Fruit fly (Drosophila melanogaster) whole organism, pupa: ENCODE results near the gene Prosbeta6.

Experiments used
- CG10348 ChIP-seq: fragments of 200-800 bp; sonication (Bioruptor generic); IDR thresholded peaks from 2 replicates; pipeline ENCODE4 v1.3.6; 2022; ENCODE audit warnings: missing biosample characterization, missing genetic modification characterization
- CG12605 ChIP-seq: fragments of 200-800 bp; sonication (Bioruptor generic); IDR thresholded peaks from 2 replicates; pipeline ENCODE4 v1.3.6; 2022; ENCODE audit warnings: missing biosample characterization, missing genetic modification characterization
- CG13204 ChIP-seq: fragments of 200-800 bp; sonication (Bioruptor generic); optimal IDR thresholded peaks from 2 replicates; lab custom pipeline; 2018; ENCODE audit warnings: missing biosample characterization, mild to moderate bottlenecking, missing genetic modification characterization, moderate library complexity
- CG14655 ChIP-seq: fragments of 200-800 bp; sonication (Bioruptor generic); optimal IDR thresholded peaks from 3 replicates; lab custom pipeline; 2017; ENCODE audit warnings: mild to moderate bottlenecking, missing biosample characterization, missing genetic modification reagents, missing genetic modification characterization
- CG15710 ChIP-seq: fragments of 200-800 bp; sonication (Bioruptor generic); optimal IDR thresholded peaks from 2 replicates; lab custom pipeline; 2018; ENCODE audit warnings: missing biosample characterization, mild to moderate bottlenecking, missing genetic modification characterization, moderate library complexity
- CG17806 ChIP-seq: fragments of 200-800 bp; sonication (Bioruptor generic); optimal IDR thresholded peaks from 2 replicates; lab custom pipeline; 2018; ENCODE audit warnings: missing biosample characterization, mild to moderate bottlenecking, missing genetic modification characterization, moderate library complexity
- CG32121 ChIP-seq: fragments of 200-800 bp; sonication (Bioruptor generic); IDR thresholded peaks from 2 replicates; pipeline ENCODE4 v1.3.6; 2022; ENCODE audit warnings: missing biosample characterization, missing genetic modification characterization
- CG34367 ChIP-seq: fragments of 200-800 bp; sonication (Bioruptor generic); optimal IDR thresholded peaks from 2 replicates; lab custom pipeline; 2018; ENCODE audit warnings: missing biosample characterization, mild to moderate bottlenecking, missing genetic modification characterization
- CG4496 ChIP-seq: fragments of 200-800 bp; sonication (Bioruptor generic); IDR thresholded peaks from 3 replicates; pipeline ENCODE4 v1.3.6; 2022; ENCODE audit warnings: missing biosample characterization, missing genetic modification characterization
- CG8159 ChIP-seq: fragments of 200-800 bp; sonication (Bioruptor generic); optimal IDR thresholded peaks from 3 replicates; lab custom pipeline; 2018; ENCODE audit warnings: missing biosample characterization, mild to moderate bottlenecking, missing genetic modification characterization, moderate library complexity
- CG8301 ChIP-seq: fragments of 200-800 bp; sonication (Bioruptor generic); optimal IDR thresholded peaks from 2 replicates; lab custom pipeline; 2018; ENCODE audit warnings: missing biosample characterization, mild to moderate bottlenecking, missing genetic modification characterization
- CG9948 ChIP-seq: fragments of 200-800 bp; sonication (Bioruptor generic); optimal IDR thresholded peaks from 2 replicates; lab custom pipeline; 2018; ENCODE audit warnings: missing biosample characterization, mild to moderate bottlenecking, missing genetic modification characterization, moderate library complexity
- D1 ChIP-seq: fragments of 200-800 bp; sonication (Bioruptor generic); optimal IDR thresholded peaks from 2 replicates; lab custom pipeline; 2018; ENCODE audit warnings: missing biosample characterization, mild to moderate bottlenecking, missing genetic modification characterization, moderate library complexity
- EcR ChIP-seq: fragments of 200-800 bp; sonication (Bioruptor generic); optimal IDR thresholded peaks from 3 replicates; lab custom pipeline; 2019; ENCODE audit warnings: missing biosample characterization, missing genetic modification characterization, mild to moderate bottlenecking, moderate library complexity, missing genetic modification reagents
- Ets98B ChIP-seq: fragments of 200-800 bp; sonication (Bioruptor generic); IDR thresholded peaks from 2 replicates; pipeline ENCODE4 v1.3.6; 2022; ENCODE audit warnings: missing biosample characterization, missing genetic modification characterization
- Pif1A ChIP-seq: fragments of 200-800 bp; sonication (Bioruptor generic); optimal IDR thresholded peaks from 3 replicates; lab custom pipeline; 2016; ENCODE audit warnings: missing biosample characterization, missing genetic modification characterization
- Pif1B ChIP-seq: fragments of 200-800 bp; sonication (Bioruptor generic); optimal IDR thresholded peaks from 3 replicates; lab custom pipeline; 2016; ENCODE audit warnings: missing biosample characterization, missing genetic modification characterization
- Snoo ChIP-seq: fragments of 200-800 bp; sonication (Bioruptor generic); optimal IDR thresholded peaks from 3 replicates; lab custom pipeline; 2017; ENCODE audit warnings: missing biosample characterization, mild to moderate bottlenecking, missing genetic modification characterization, inconsistent platforms
- fd96Ca ChIP-seq: fragments of 200-800 bp; sonication (Bioruptor generic); IDR thresholded peaks from 3 replicates; pipeline ENCODE4 v1.3.6; 2022; ENCODE audit warnings: missing biosample characterization, missing genetic modification characterization
- gl ChIP-seq: fragments of 200-800 bp; sonication (Bioruptor generic); optimal IDR thresholded peaks from 2 replicates; lab custom pipeline; 2018; ENCODE audit warnings: missing biosample characterization, mild to moderate bottlenecking, missing genetic modification characterization
- rn ChIP-seq: fragments of 200-800 bp; sonication (Bioruptor generic); IDR thresholded peaks from 2 replicates; pipeline ENCODE4 v1.3.6; 2022; ENCODE audit warnings: missing biosample characterization, missing genetic modification characterization

The Prosbeta6 gene

DNA sequence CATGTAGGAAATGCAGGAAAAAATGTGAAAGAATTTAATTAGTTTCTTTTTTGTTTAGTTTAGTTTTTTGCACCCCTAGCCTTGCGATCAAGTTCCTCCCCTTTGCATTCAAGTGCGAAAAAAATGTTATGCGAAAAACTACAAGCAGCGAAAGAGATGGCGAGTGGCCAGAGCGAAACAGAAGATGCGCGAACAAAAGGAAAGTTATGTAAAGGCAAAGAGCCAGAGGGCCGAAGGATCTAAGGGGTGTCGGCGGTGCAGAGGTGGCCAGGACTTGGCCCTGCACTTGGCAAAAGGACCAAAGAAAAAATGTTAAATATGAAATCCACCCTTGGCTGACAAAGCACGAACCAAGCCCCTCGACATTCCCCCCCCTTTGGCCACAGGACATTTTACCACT is 23.9 kb upstream of the Prosbeta6 start:
- no peak for TF ChIP-seq D1 (tag; lab: Kevin White, UChicago)
- TF ChIP-seq CG15710 (tag; lab: Kevin White, UChicago): no peak
- no peak for TF ChIP-seq CG8301 (tag; lab: Kevin White, UChicago)
- no peak for TF ChIP-seq CG32121 (GFP tag; lab: Robert Waterston, UW)
- TF ChIP-seq rn (GFP tag; lab: Robert Waterston, UW): no peak
- TF ChIP-seq CG17806: no peak
- no peak for TF ChIP-seq CG4496 (GFP tag; lab: Robert Waterston, UW)
- no peak for TF ChIP-seq Snoo (tag; lab: Kevin White, UChicago)
- no peak for TF ChIP-seq CG34367
- no peak for TF ChIP-seq CG12605 (GFP tag; lab: Robert Waterston, UW)
- TF ChIP-seq, all 21 proteins: peak for 0

DNA sequence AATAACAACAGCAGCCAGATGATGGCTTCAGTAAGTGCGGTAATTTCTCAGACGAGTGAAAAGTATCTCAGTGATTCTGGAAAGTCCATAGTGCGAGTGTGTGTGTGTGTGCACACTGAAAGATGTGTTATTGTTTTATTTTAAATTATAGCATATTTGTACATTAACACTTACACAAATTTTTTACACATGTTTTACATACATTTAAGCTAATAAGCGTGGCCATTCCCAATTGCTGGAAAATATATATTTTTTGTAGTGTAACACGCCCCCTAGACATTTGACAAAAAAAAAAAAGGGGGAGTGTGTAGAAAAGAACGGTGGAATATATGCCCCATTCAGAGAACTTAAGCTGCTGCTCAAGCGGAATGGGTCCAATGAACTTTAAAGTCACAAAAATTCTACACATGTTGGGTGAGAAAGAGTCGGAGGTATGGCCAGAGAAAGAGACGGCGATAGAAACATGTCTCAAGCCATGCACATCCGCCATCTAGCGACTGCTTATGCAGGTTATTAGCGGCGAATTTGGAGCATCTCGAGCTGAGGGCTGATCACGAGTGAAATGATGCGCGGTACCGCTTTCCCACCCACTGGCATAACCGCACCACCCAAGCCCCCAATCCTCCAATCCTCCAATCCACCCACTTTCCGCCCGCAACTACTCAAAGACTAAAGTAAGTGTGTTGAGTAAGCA is 21.8 kb upstream of the Prosbeta6 start:
- TF ChIP-seq CG8301 (tag; lab: Kevin White, UChicago) (peak; percentile 35), Snoo (tag; lab: Kevin White, UChicago) (no peak), rn (GFP tag; lab: Robert Waterston, UW) (no peak), CG17806 (no peak), CG4496 (GFP tag; lab: Robert Waterston, UW) (0 out of 3 replicates have a peak, but pooled peaks have one; percentile 47), EcR (GFP tag; lab: Kevin White, UChicago) (peak; percentile 19)

DNA sequence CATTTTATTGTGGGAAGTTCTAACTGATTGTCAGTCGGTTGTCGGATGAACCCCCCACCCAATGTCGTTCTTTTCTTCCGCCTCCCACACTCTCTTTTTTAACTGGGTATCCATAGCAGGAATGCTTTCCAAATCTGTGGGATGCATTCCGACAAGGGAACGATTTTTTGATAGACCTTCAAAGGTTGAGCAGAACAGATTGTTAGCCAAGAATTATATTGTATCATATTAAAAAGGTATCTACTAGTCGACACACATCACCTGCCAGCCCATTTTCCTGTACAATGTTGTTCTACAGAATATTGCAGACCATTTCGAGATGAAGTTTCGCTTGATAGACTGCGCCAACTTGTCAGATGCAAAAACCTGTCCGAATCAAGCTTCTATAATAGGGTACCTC is 19.6 kb upstream of the Prosbeta6 start:
- TF ChIP-seq CG17806 (no peak), rn (GFP tag; lab: Robert Waterston, UW) (no peak), gl (tag; lab: Kevin White, UChicago) (no peak), CG32121 (GFP tag; lab: Robert Waterston, UW) (no peak), EcR (GFP tag; lab: Kevin White, UChicago) (no peak)
- TF ChIP-seq, all 21 proteins: peak for 0

DNA sequence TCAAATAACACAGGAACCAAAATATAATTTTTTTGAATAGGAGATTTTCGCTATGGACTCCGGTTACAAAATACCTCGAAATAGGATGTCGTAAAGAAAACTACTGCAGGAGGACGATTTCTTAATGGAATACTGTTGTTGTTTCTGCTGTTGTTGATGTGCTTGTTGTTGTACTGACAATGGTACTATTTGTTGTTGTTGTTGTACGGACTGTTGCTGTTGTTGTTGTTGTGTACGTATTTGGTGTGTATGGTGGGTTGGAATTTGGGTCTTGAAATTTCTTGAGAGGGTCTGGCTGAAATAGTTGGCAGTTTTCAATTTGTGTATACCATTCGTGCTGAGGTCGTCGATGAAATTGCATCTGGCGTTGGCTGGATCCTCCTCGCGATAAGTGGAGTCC is 16.0 kb upstream of the Prosbeta6 start:
- TF ChIP-seq rn (GFP tag; lab: Robert Waterston, UW) (no peak), CG14655 (GFP tag; lab: Kevin White, UChicago) (no peak), D1 (tag; lab: Kevin White, UChicago) (no peak), Pif1B (GFP tag; lab: Kevin White, UChicago) (no peak), CG15710 (tag; lab: Kevin White, UChicago) (no peak), Snoo (tag; lab: Kevin White, UChicago) (no peak), CG12605 (GFP tag; lab: Robert Waterston, UW) (no peak), CG13204 (GFP tag; lab: Kevin White, UChicago) (no peak), CG34367 (no peak), CG17806 (no peak), Ets98B (GFP tag; lab: Robert Waterston, UW) (no peak), CG4496 (GFP tag; lab: Robert Waterston, UW) (no peak), Pif1A (no peak), CG10348 (GFP tag; lab: Robert Waterston, UW) (no peak), CG32121 (GFP tag; lab: Robert Waterston, UW) (no peak), fd96Ca (no peak), CG8159 (tag; lab: Kevin White, UChicago) (no peak), CG9948 (tag; lab: Kevin White, UChicago) (no peak), gl (tag; lab: Kevin White, UChicago) (no peak)

DNA sequence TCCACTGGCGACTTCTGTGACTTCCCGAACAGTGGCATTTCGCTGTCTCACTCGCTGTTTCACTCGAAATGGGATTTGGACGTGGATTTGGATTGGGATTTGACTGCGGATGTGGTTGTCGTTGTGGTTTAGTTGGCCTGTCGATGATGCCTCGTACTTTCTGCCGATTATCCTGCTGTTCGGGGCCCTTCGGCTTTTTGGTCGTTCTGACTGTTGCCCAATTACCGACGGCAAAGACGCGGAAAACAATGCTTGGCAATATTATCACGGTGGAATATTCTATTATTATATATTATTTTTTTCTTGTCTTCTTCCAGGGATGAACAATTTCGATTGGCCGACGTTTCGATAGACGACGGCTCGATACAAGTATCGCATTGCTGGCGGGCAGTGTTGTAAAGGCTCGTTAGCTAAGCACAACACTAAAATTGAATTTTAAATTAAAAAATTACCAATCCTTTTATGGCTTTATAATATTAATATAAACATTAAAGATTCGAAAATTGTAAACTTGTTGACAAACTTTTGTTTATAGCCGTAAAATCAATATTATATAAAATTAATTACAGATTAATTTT is 5.0 kb upstream of the Prosbeta6 start, which contains the start of gene Mo25:
Gene Mo25 (minus strand): TSS at position 341 of the 578 bp plus-strand sequence.
- TF ChIP-seq CG10348 (GFP tag; lab: Robert Waterston, UW) (no peak), CG32121 (GFP tag; lab: Robert Waterston, UW) (0 out of 2 replicates have a peak, but pooled peaks have one; percentile 13), CG8301 (tag; lab: Kevin White, UChicago) (no peak), Pif1A (no peak), CG12605 (GFP tag; lab: Robert Waterston, UW) (no peak), rn (GFP tag; lab: Robert Waterston, UW) (no peak), CG15710 (tag; lab: Kevin White, UChicago) (peak; percentile 48), CG17806 (no peak), CG8159 (tag; lab: Kevin White, UChicago) (no peak), Pif1B (GFP tag; lab: Kevin White, UChicago) (peak; percentile 44), D1 (tag; lab: Kevin White, UChicago) (no peak), EcR (GFP tag; lab: Kevin White, UChicago) (no peak), Snoo (tag; lab: Kevin White, UChicago) (peak; percentile 31), Ets98B (GFP tag; lab: Robert Waterston, UW) (peak; percentile 30; the same call in 1 of the 2 replicates), CG34367 (no peak), CG13204 (GFP tag; lab: Kevin White, UChicago) (no peak), CG14655 (GFP tag; lab: Kevin White, UChicago) (no peak), fd96Ca (peak; percentile 30; the same call in 1 of the 3 replicates), CG4496 (GFP tag; lab: Robert Waterston, UW) (no peak)

DNA sequence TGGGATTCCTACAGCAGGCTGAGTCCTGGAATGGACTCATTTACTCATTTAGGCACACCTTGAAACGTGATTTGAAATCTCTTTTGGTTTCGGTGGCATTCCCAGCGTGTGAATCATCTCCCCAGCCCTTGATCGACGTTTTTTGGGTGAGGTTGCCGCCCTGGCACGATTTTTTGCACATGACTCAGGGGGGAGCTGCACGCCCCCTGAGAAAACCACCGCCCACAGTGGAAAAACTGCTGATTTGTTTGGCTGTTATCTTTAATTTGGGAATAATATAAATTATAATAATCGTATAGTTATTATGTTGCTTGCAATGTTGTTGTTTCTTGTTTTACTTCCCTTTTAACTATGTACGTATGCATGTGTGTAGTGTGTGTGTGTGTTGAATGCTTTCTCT is 2.8 kb upstream of the Prosbeta6 start:
- TF ChIP-seq CG8159 (tag; lab: Kevin White, UChicago) (no peak), Pif1A (no peak), Pif1B (GFP tag; lab: Kevin White, UChicago) (no peak), CG12605 (GFP tag; lab: Robert Waterston, UW) (no peak), CG10348 (GFP tag; lab: Robert Waterston, UW) (no peak), fd96Ca (peak; percentile 21; the same call in 1 of the 3 replicates), CG15710 (tag; lab: Kevin White, UChicago) (no peak), EcR (GFP tag; lab: Kevin White, UChicago) (peak; percentile 75), CG4496 (GFP tag; lab: Robert Waterston, UW) (no peak), CG34367 (no peak)
